Fruit fly (Drosophila melanogaster) whole organism, embryonic: ENCODE results near the gene Exd2.

Experiments
- Bdp1 ChIP-seq: fragments of 200-800 bp; sonication (Bioruptor generic); optimal IDR thresholded peaks from 3 replicates; lab custom pipeline; 2016; ENCODE audit warnings: missing biosample characterization, missing genetic modification characterization
- CG10543 ChIP-seq: fragments of 200-800 bp; sonication (Bioruptor generic); optimal IDR thresholded peaks from 3 replicates; lab custom pipeline; 2017; ENCODE audit warnings: missing biosample characterization, mild to moderate bottlenecking, missing genetic modification characterization, moderate library complexity
- CG11504 ChIP-seq: fragments of 200-800 bp; sonication (Bioruptor generic); optimal IDR thresholded peaks from 3 replicates; lab custom pipeline; 2019; ENCODE audit warnings: missing biosample characterization, mild to moderate bottlenecking, missing genetic modification characterization, moderate library complexity
- CG13424 ChIP-seq: fragments of 200-800 bp; sonication (Bioruptor generic); optimal IDR thresholded peaks from 2 replicates; lab custom pipeline; 2019; ENCODE audit warnings: missing biosample characterization, mild to moderate bottlenecking, missing genetic modification characterization, moderate library complexity
- CG13775 ChIP-seq: fragments of 200-800 bp; sonication (Bioruptor generic); optimal IDR thresholded peaks from 3 replicates; lab custom pipeline; 2017; ENCODE audit warnings: missing biosample characterization, mild to moderate bottlenecking, missing genetic modification characterization
- CG14860 ChIP-seq: fragments of 200-800 bp; sonication (Bioruptor generic); IDR thresholded peaks from 3 replicates; pipeline ENCODE4 v1.3.6; 2022; ENCODE audit warnings: missing biosample characterization, missing genetic modification characterization; ENCODE audit not compliant: partially characterized antibody
- CG15011 ChIP-seq: fragments of 200-800 bp; sonication (Bioruptor generic); optimal IDR thresholded peaks from 3 replicates; lab custom pipeline; 2018; ENCODE audit warnings: missing biosample characterization, mild to moderate bottlenecking, missing genetic modification characterization
- CG1529 ChIP-seq: fragments of 200-800 bp; sonication (Bioruptor generic); optimal IDR thresholded peaks from 3 replicates; lab custom pipeline; 2018; ENCODE audit warnings: missing biosample characterization, missing genetic modification characterization
- CG15514 ChIP-seq: fragments of 200-800 bp; sonication (Bioruptor generic); optimal IDR thresholded peaks from 3 replicates; lab custom pipeline; 2017; ENCODE audit warnings: missing biosample characterization, missing genetic modification characterization, mild to moderate bottlenecking, moderate library complexity, missing genetic modification reagents
- CG17385 ChIP-seq: fragments of 200-800 bp; sonication (Bioruptor generic); optimal IDR thresholded peaks from 3 replicates; lab custom pipeline; 2018; ENCODE audit warnings: missing biosample characterization, mild to moderate bottlenecking, missing genetic modification characterization
- CG2199 ChIP-seq: fragments of 200-800 bp; sonication (Bioruptor generic); IDR thresholded peaks from 3 replicates; pipeline ENCODE4 v1.3.6; 2022; ENCODE audit warnings: missing biosample characterization, missing genetic modification characterization
- CG31441 ChIP-seq: fragments of 200-800 bp; sonication (Bioruptor generic); IDR thresholded peaks from 2 replicates; pipeline ENCODE4 v1.3.6; 2022; ENCODE audit warnings: missing biosample characterization, missing genetic modification characterization
- CG32532 ChIP-seq: fragments of 200-800 bp; sonication (Bioruptor generic); IDR thresholded peaks from 2 replicates; pipeline ENCODE4 v1.3.6; 2022; ENCODE audit warnings: missing biosample characterization, missing genetic modification characterization
- CG33213 ChIP-seq: fragments of 200-800 bp; sonication (Bioruptor generic); optimal IDR thresholded peaks from 3 replicates; lab custom pipeline; 2016; ENCODE audit warnings: missing biosample characterization, missing genetic modification characterization
- CG4730 ChIP-seq: fragments of 200-800 bp; sonication (Bioruptor generic); IDR thresholded peaks from 2 replicates; pipeline ENCODE4 v1.3.6; 2022; ENCODE audit warnings: missing biosample characterization, missing genetic modification characterization
- CG4820 ChIP-seq: fragments of 200-800 bp; sonication (Bioruptor generic); optimal IDR thresholded peaks from 3 replicates; lab custom pipeline; 2016; ENCODE audit warnings: missing biosample characterization, missing genetic modification characterization
- CG4854 ChIP-seq: fragments of 200-800 bp; sonication (Bioruptor generic); optimal IDR thresholded peaks from 2 replicates; lab custom pipeline; 2016; ENCODE audit warnings: missing biosample characterization, missing genetic modification characterization, inconsistent platforms
- CG5180 ChIP-seq: fragments of 200-800 bp; sonication (Bioruptor generic); optimal IDR thresholded peaks from 3 replicates; lab custom pipeline; 2017; ENCODE audit warnings: missing biosample characterization, missing genetic modification characterization, mild to moderate bottlenecking, moderate library complexity, missing genetic modification reagents
- CG6689 ChIP-seq: fragments of 200-800 bp; sonication (Bioruptor generic); IDR thresholded peaks from 2 replicates; pipeline ENCODE4 v1.3.6; 2022; ENCODE audit warnings: missing biosample characterization, missing genetic modification characterization
- CG8924 ChIP-seq: fragments of 200-800 bp; optimal IDR thresholded peaks from 3 replicates; lab custom pipeline; 2019; ENCODE audit warnings: missing biosample characterization, mild to moderate bottlenecking, missing genetic modification characterization, moderate library complexity
- CTCF ChIP-seq: fragments of 200-800 bp; sonication (Bioruptor generic); optimal IDR thresholded peaks from 2 replicates; lab custom pipeline; 2017; ENCODE audit warnings: missing biosample characterization, mild to moderate bottlenecking, missing genetic modification characterization, moderate library complexity
- D19A ChIP-seq: fragments of 200-800 bp; optimal IDR thresholded peaks from 3 replicates; lab custom pipeline; 2019; ENCODE audit warnings: missing biosample characterization, mild to moderate bottlenecking, missing genetic modification characterization, moderate library complexity
- Dek ChIP-seq: fragments of 200-800 bp; sonication (Bioruptor generic); optimal IDR thresholded peaks from 3 replicates; lab custom pipeline; 2019; ENCODE audit warnings: missing biosample characterization, mild to moderate bottlenecking, missing genetic modification characterization, moderate library complexity
- Doc3 ChIP-seq: fragments of 200-800 bp; sonication (Bioruptor generic); IDR thresholded peaks from 3 replicates; pipeline ENCODE4 v1.3.6; 2022; ENCODE audit warnings: missing biosample characterization, missing genetic modification characterization; ENCODE audit not compliant: partially characterized antibody
- GATAe ChIP-seq: fragments of 200-800 bp; sonication (Bioruptor generic); conservative IDR thresholded peaks from 2 replicates; pipeline ENCODE4 v1.3.6; 2022; ENCODE audit warnings: missing biosample characterization, missing genetic modification characterization
- HLHmδ ChIP-seq: fragments of 200-800 bp; sonication (Bioruptor generic); optimal IDR thresholded peaks from 2 replicates; lab custom pipeline; 2018; ENCODE audit warnings: missing biosample characterization, mild to moderate bottlenecking, missing genetic modification characterization, moderate library complexity
- Hsf ChIP-seq: fragments of 200-800 bp; sonication (Bioruptor generic); optimal IDR thresholded peaks from 3 replicates; lab custom pipeline; 2016; ENCODE audit warnings: missing biosample characterization, missing genetic modification characterization
- Mes4 ChIP-seq: fragments of 200-800 bp; sonication (Bioruptor generic); optimal IDR thresholded peaks from 2 replicates; lab custom pipeline; 2016; ENCODE audit warnings: missing biosample characterization, missing genetic modification characterization
- Neu2 ChIP-seq: fragments of 200-800 bp; sonication (Bioruptor generic); optimal IDR thresholded peaks from 3 replicates; lab custom pipeline; 2016; ENCODE audit warnings: missing biosample characterization, missing genetic modification characterization, borderline replicate concordance
- Ravus ChIP-seq: fragments of 200-800 bp; sonication (Bioruptor generic); IDR thresholded peaks from 2 replicates; pipeline ENCODE4 v1.3.6; 2022; ENCODE audit warnings: missing biosample characterization, missing genetic modification characterization
- Rfx ChIP-seq: fragments of 200-800 bp; sonication (Bioruptor generic); IDR thresholded peaks from 2 replicates; pipeline ENCODE4 v1.3.6; 2022; ENCODE audit warnings: missing biosample characterization, missing genetic modification characterization
- Xrp1 ChIP-seq: fragments of 200-800 bp; sonication (Bioruptor generic); IDR thresholded peaks from 2 replicates; pipeline ENCODE4 v1.3.6; 2022; ENCODE audit warnings: missing biosample characterization, missing genetic modification characterization
- ara ChIP-seq: fragments of 200-800 bp; sonication (Bioruptor generic); IDR thresholded peaks from 2 replicates; pipeline ENCODE4 v1.3.6; 2022; ENCODE audit warnings: missing biosample characterization, missing genetic modification characterization
- cas ChIP-seq: fragments of 200-800 bp; sonication (Bioruptor generic); IDR thresholded peaks from 2 replicates; pipeline ENCODE4 v1.3.6; 2022; ENCODE audit warnings: missing biosample characterization, missing genetic modification characterization
- cg ChIP-seq: fragments of 200-800 bp; sonication (Bioruptor generic); optimal IDR thresholded peaks from 3 replicates; lab custom pipeline; 2019; ENCODE audit warnings: missing biosample characterization, mild to moderate bottlenecking, missing genetic modification characterization, moderate library complexity
- croc ChIP-seq: fragments of 200-800 bp; sonication (Bioruptor generic); conservative IDR thresholded peaks from 3 replicates; pipeline ENCODE4 v1.3.6; 2022; ENCODE audit warnings: missing biosample characterization, missing genetic modification characterization
- crp ChIP-seq, 2 experiments: fragments of 200-800 bp; sonication (Bioruptor generic); optimal IDR thresholded peaks; 2 replicates in 1 of 2; 3 replicates in 1 of 2; lab custom pipeline; 2017; ENCODE audit warnings: missing biosample characterization in 2 of 2, missing genetic modification characterization in 2 of 2, mild to moderate bottlenecking in 1 of 2, moderate library complexity in 1 of 2
- dan ChIP-seq: fragments of 200-800 bp; sonication (Bioruptor generic); IDR thresholded peaks from 2 replicates; pipeline ENCODE4 v1.3.6; 2022; ENCODE audit warnings: missing biosample characterization, missing genetic modification characterization
- dm ChIP-seq: fragments of 200-800 bp; sonication (Bioruptor generic); optimal IDR thresholded peaks from 3 replicates; lab custom pipeline; 2016; ENCODE audit warnings: missing biosample characterization, missing genetic modification characterization
- eyg ChIP-seq: fragments of 200-800 bp; sonication (Bioruptor generic); optimal IDR thresholded peaks from 3 replicates; lab custom pipeline; 2016; ENCODE audit warnings: missing biosample characterization, missing genetic modification characterization
- fd64A ChIP-seq: fragments of 200-800 bp; sonication (Bioruptor generic); optimal IDR thresholded peaks from 3 replicates; lab custom pipeline; 2018; ENCODE audit warnings: missing biosample characterization, mild to moderate bottlenecking, missing genetic modification characterization
- gce ChIP-seq: fragments of 200-800 bp; sonication (Bioruptor generic); IDR thresholded peaks from 3 replicates; pipeline ENCODE4 v1.3.6; 2022; ENCODE audit warnings: missing biosample characterization, missing genetic modification characterization
- insv ChIP-seq, 2 experiments: fragments of 200-800 bp; sonication (Bioruptor generic); optimal IDR thresholded peaks; 3 replicates each; lab custom pipeline; 2016 to 2018; ENCODE audit warnings: missing biosample characterization in 2 of 2, missing genetic modification characterization in 2 of 2
- kah ChIP-seq: fragments of 200-800 bp; sonication (Bioruptor generic); optimal IDR thresholded peaks from 2 replicates; lab custom pipeline; 2018; ENCODE audit warnings: missing biosample characterization, mild to moderate bottlenecking, missing genetic modification characterization
- lmd ChIP-seq: fragments of 200-800 bp; sonication (Bioruptor generic); IDR thresholded peaks from 2 replicates; pipeline ENCODE4 v1.3.6; 2022; ENCODE audit warnings: missing biosample characterization, missing genetic modification characterization
- mirr ChIP-seq: fragments of 200-800 bp; sonication (Bioruptor generic); optimal IDR thresholded peaks from 3 replicates; lab custom pipeline; 2018; ENCODE audit warnings: missing biosample characterization, mild to moderate bottlenecking, missing genetic modification characterization
- nerfin-2 ChIP-seq: fragments of 200-800 bp; sonication (Bioruptor generic); IDR thresholded peaks from 2 replicates; pipeline ENCODE4 v1.3.6; 2022; ENCODE audit warnings: missing biosample characterization, missing genetic modification characterization; ENCODE audit not compliant: partially characterized antibody
- pb ChIP-seq: fragments of 200-800 bp; sonication (Bioruptor generic); optimal IDR thresholded peaks from 3 replicates; lab custom pipeline; 2016; ENCODE audit warnings: missing biosample characterization, missing genetic modification characterization
- pros ChIP-seq: fragments of 200-800 bp; sonication (Bioruptor generic); optimal IDR thresholded peaks from 3 replicates; lab custom pipeline; 2019; ENCODE audit warnings: missing biosample characterization, mild to moderate bottlenecking, missing genetic modification characterization, moderate library complexity
- schlank ChIP-seq: fragments of 200-800 bp; sonication (Bioruptor generic); optimal IDR thresholded peaks from 2 replicates; lab custom pipeline; 2018; ENCODE audit warnings: missing biosample characterization, mild to moderate bottlenecking, missing genetic modification characterization
- trem ChIP-seq: fragments of 200-800 bp; optimal IDR thresholded peaks from 3 replicates; lab custom pipeline; 2019; ENCODE audit warnings: missing biosample characterization, mild to moderate bottlenecking, missing genetic modification characterization, moderate library complexity

The Exd2 gene

dm6 chr3R:11421643-11422122 lies 13.8 kb downstream of the Exd2 start, which contains the start of the genes ninaG and Sptz (continued):
- TF ChIP-seq CG33213 (GFP tag; lab: Kevin White, UChicago): peak; percentile 93
- TF ChIP-seq dan (GFP tag; lab: Robert Waterston, UW): peak; percentile 84
- peak; percentile 78 for TF ChIP-seq pb (GFP tag; lab: Kevin White, UChicago)
- peak; percentile 95; the same call in 2 of the 3 replicates for TF ChIP-seq CG2199 (GFP tag; lab: Robert Waterston, UW)
- TF ChIP-seq pros (GFP tag; lab: Kevin White, UChicago): no peak
- peak; percentile 11 for TF ChIP-seq mirr (GFP tag; lab: Kevin White, UChicago)
- no peak for TF ChIP-seq HLHmδ (GFP tag; lab: Kevin White, UChicago)
- peak; percentile 97 for TF ChIP-seq Hsf (GFP tag; lab: Kevin White, UChicago)
- TF ChIP-seq CG14860 (GFP tag; lab: Robert Waterston, UW): 0 out of 3 replicates have a peak, but pooled peaks have one; percentile 33
- TF ChIP-seq gce (GFP tag; lab: Robert Waterston, UW): peak; percentile 87
- peak; percentile 93 for TF ChIP-seq CG15514 (GFP tag; lab: Kevin White, UChicago)
- TF ChIP-seq CG17385: peak; percentile 78
- TF ChIP-seq schlank (tag; lab: Kevin White, UChicago): peak; percentile 73
- peak; percentile 83 for TF ChIP-seq eyg (GFP tag; lab: Kevin White, UChicago)
- TF ChIP-seq ara (GFP tag; lab: Robert Waterston, UW): peak; percentile 91
- peak; percentile 86 for TF ChIP-seq CG8924
- peak; percentile 97 for TF ChIP-seq lmd (GFP tag; lab: Robert Waterston, UW)
- TF ChIP-seq CG10543 (GFP tag; lab: Kevin White, UChicago): peak; percentile 76
- peak; percentile 95 for TF ChIP-seq CG4730 (GFP tag; lab: Robert Waterston, UW)
- TF ChIP-seq Dek (tag; lab: Kevin White, UChicago): peak; percentile 90
- no peak for TF ChIP-seq CTCF (GFP tag; lab: Kevin White, UChicago)
- TF ChIP-seq CG11504 (tag; lab: Kevin White, UChicago): peak; percentile 89
- TF ChIP-seq GATAe (GFP tag; lab: Robert Waterston, UW): peak; percentile 81
- TF ChIP-seq Rfx (GFP tag; lab: Robert Waterston, UW): peak; percentile 98
- peak in 1 of 2 experiments; percentile 78 for TF ChIP-seq crp (GFP tag; optimal IDR thresholded peaks at IDR 0.05; lab: Kevin White, UChicago)
- peak; percentile 84 for TF ChIP-seq trem (tag; lab: Kevin White, UChicago)
- TF ChIP-seq Mes4: peak; percentile 86
- peak; percentile 92 for TF ChIP-seq CG13424 (tag; lab: Kevin White, UChicago)
- TF ChIP-seq fd64A: peak; percentile 21
- TF ChIP-seq insv (GFP tag; optimal IDR thresholded peaks at IDR 0.05; lab: Kevin White, UChicago): peak in 1 of 2 experiments; percentile 16
- TF ChIP-seq dm (GFP tag; lab: Kevin White, UChicago): peak; percentile 88
- TF ChIP-seq kah (GFP tag; lab: Kevin White, UChicago): peak; percentile 34
- peak; percentile 87 for TF ChIP-seq Bdp1 (GFP tag; lab: Kevin White, UChicago)
- peak; percentile 74 for TF ChIP-seq Neu2
- no peak for TF ChIP-seq nerfin-2
- no peak for TF ChIP-seq CG5180 (GFP tag; lab: Kevin White, UChicago)
- no peak for TF ChIP-seq CG4854
- TF ChIP-seq CG32532 (GFP tag; lab: Robert Waterston, UW): peak; percentile 95
- TF ChIP-seq CG6689 (GFP tag; lab: Robert Waterston, UW): peak; percentile 97
- peak; percentile 85 for TF ChIP-seq Ravus (GFP tag; lab: Robert Waterston, UW)
- no peak for TF ChIP-seq cg (GFP tag; lab: Kevin White, UChicago)
- TF ChIP-seq CG13775 (GFP tag; lab: Kevin White, UChicago): peak; percentile 94
- peak; percentile 97 for TF ChIP-seq Xrp1
- peak; percentile 92 for TF ChIP-seq CG31441 (GFP tag; lab: Robert Waterston, UW)
- no peak for TF ChIP-seq CG1529 (GFP tag; lab: Kevin White, UChicago)
- TF ChIP-seq cas (GFP tag; lab: Robert Waterston, UW): peak; percentile 91
- TF ChIP-seq Doc3 (GFP tag; lab: Robert Waterston, UW): no peak
- no peak for TF ChIP-seq D19A (tag; lab: Kevin White, UChicago)
- TF ChIP-seq CG4820 (GFP tag; lab: Kevin White, UChicago): peak; percentile 95
- TF ChIP-seq CG15011: peak; percentile 75
- TF ChIP-seq croc: peak; percentile 94
